Worm (Caenorhabditis elegans) whole organism, mixed stage, embryonic: ENCODE measurements around the gene Y45G5AM.4.

Experiments
- elt-3 ChIP-seq: fragments of 150-350 bp; optimal IDR thresholded peaks from 2 replicates; lab custom pipeline; 2014; ENCODE audit warnings: missing biosample characterization, missing genetic modification characterization
- ham-2 ChIP-seq: fragments of 200-800 bp; sonication (Bioruptor generic); optimal IDR thresholded peaks from 2 replicates; lab custom pipeline; 2018; ENCODE audit warnings: mild to moderate bottlenecking, missing genetic modification characterization, missing compliant biosample characterization
- hlh-1 ChIP-seq: fragments of 150-350 bp; optimal IDR thresholded peaks from 2 replicates; lab custom pipeline; 2014; ENCODE audit warnings: missing biosample characterization, missing genetic modification reagents, missing genetic modification characterization
- lin-13 ChIP-seq: fragments of 150-350 bp; optimal IDR thresholded peaks from 2 replicates; lab custom pipeline; 2014; ENCODE audit warnings: missing biosample characterization, missing genetic modification characterization
- lin-32 ChIP-seq: fragments of 200-800 bp; sonication (Bioruptor generic); optimal IDR thresholded peaks from 2 replicates; lab custom pipeline; 2018; ENCODE audit warnings: mild to moderate bottlenecking, missing genetic modification characterization, missing compliant biosample characterization
- lsy-2 ChIP-seq: fragments of 150-350 bp; optimal IDR thresholded peaks from 2 replicates; lab custom pipeline; 2014; ENCODE audit warnings: missing biosample characterization, missing genetic modification characterization
- mab-5 ChIP-seq: fragments of 150-350 bp; optimal IDR thresholded peaks from 2 replicates; lab custom pipeline; 2014; ENCODE audit warnings: missing biosample characterization, missing genetic modification characterization
- mep-1 ChIP-seq: fragments of 150-350 bp; optimal IDR thresholded peaks from 2 replicates; lab custom pipeline; 2017; ENCODE audit warnings: missing biosample characterization, missing genetic modification reagents, missing genetic modification characterization, inconsistent platforms
- nhr-12 ChIP-seq: fragments of 150-350 bp; optimal IDR thresholded peaks from 2 replicates; lab custom pipeline; 2014; ENCODE audit warnings: missing biosample characterization, missing genetic modification characterization
- nhr-237 ChIP-seq: fragments of 150-350 bp; optimal IDR thresholded peaks from 2 replicates; lab custom pipeline; 2014; ENCODE audit warnings: missing biosample characterization, missing genetic modification characterization
- pha-4 ChIP-seq: fragments of 150-350 bp; optimal IDR thresholded peaks from 2 replicates; lab custom pipeline; 2018; ENCODE audit warnings: missing biosample characterization, missing genetic modification reagents, missing genetic modification characterization
- unc-62 ChIP-seq: fragments of 150-350 bp; optimal IDR thresholded peaks from 2 replicates; lab custom pipeline; 2014; ENCODE audit warnings: missing biosample characterization, missing genetic modification reagents, missing genetic modification characterization
- ztf-11 ChIP-seq: fragments of 150-350 bp; optimal IDR thresholded peaks from 2 replicates; lab custom pipeline; 2014; ENCODE audit warnings: missing biosample characterization, missing genetic modification characterization

ce11 chrV:4204421-4204820, 41.4 kb downstream of the Y45G5AM.4 start, which contains the start of gene H43I07.1:
- TF ChIP-seq lin-32 (GFP tag; lab: Kevin White, UChicago) (no peak), hlh-1 (no peak), elt-3 (no peak), lsy-2 (tag; lab: Kevin White, UChicago) (no peak), ham-2 (GFP tag; lab: Kevin White, UChicago) (no peak), pha-4 (tag; lab: Kevin White, UChicago) (no peak), mep-1 (tag; lab: Kevin White, UChicago) (no peak), nhr-237 (no peak), lin-13 (tag; lab: Kevin White, UChicago) (no peak), nhr-12 (tag; lab: Kevin White, UChicago) (no peak), ztf-11 (no peak), mab-5 (no peak), unc-62 (no peak)
